Fruit fly (Drosophila melanogaster): ENCODE results near the gene CG42537.

DNA sequence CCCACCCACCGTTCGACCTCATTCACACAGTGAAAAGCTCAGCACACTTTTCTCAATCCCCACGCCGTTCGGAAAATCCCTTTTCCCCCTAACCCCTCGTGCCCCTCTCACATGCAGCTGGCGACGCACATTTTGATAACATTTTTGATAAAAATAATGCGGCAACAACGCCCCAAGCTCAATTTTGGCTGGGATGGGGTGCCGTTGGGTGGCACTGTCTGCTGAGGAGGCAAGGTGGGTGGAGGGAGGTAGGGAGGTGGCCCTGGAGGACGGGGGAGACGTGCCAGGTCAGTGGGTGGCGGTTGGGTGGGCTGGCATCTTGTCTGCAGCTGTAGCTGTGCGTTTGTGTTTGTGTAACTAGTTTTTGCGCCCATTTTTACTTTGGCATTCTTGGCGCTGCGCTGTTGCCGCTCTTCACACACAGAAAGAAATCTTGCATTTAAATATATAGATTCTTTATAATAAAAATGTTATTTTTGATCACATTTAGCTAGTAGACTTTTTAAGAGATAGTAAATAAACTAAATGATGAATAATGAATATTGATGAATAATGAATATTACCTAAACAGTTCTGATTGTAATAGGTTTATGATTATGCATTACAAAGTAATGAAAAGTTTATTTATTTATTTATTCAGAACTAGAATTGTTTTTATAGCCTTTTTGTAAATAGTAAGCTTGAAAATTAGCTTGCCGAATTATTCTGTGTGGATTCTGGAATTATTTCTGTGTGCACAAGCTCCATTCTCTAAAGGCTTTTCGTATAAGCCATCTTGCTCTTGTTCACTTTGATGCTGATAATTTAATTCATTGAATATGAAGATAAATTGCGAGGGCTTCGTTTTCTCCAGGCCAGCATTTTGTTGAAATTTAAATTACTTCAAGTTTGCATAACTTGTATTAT, 37.1 kb downstream of the CG42537 start:
- TF ChIP-seq CG8478 (optimal IDR thresholded peaks at IDR 0.05) = no peak
- no peak for TF ChIP-seq CTCF (optimal IDR thresholded peaks at IDR 0.05)

Measured in S2 (cell line).